Worm (Caenorhabditis elegans) whole organism, late embryonic: Measurements from ENCODE around the gene tam-1.

Experiments
- K02D7.2 ChIP-seq: sonication (generic microtip); optimal IDR thresholded peaks from 2 replicates; lab custom pipeline; 2017; ENCODE audit warnings: mild to moderate bottlenecking, missing genetic modification characterization, missing compliant biosample characterization
- ceh-14 ChIP-seq: sonication (generic microtip); optimal IDR thresholded peaks from 2 replicates; lab custom pipeline; 2016; ENCODE audit warnings: missing genotype, missing genetic modification characterization, missing compliant biosample characterization
- che-1 ChIP-seq: sonication (generic microtip); optimal IDR thresholded peaks from 2 replicates; lab custom pipeline; 2016; ENCODE audit warnings: mild to moderate bottlenecking, missing genetic modification characterization, missing compliant biosample characterization
- elt-2 ChIP-seq: sonication (generic microtip); optimal IDR thresholded peaks from 2 replicates; lab custom pipeline; 2016; ENCODE audit warnings: missing genetic modification reagents, missing genetic modification characterization, missing compliant biosample characterization
- ets-4 ChIP-seq: sonication (generic microtip); optimal IDR thresholded peaks from 2 replicates; lab custom pipeline; 2016; ENCODE audit warnings: missing genetic modification characterization, missing compliant biosample characterization
- eyg-1 ChIP-seq: sonication (generic microtip); optimal IDR thresholded peaks from 2 replicates; lab custom pipeline; 2016; ENCODE audit warnings: missing genotype, missing genetic modification characterization, missing compliant biosample characterization
- fkh-6 ChIP-seq: sonication (generic microtip); optimal IDR thresholded peaks from 2 replicates; lab custom pipeline; 2016; ENCODE audit warnings: missing genetic modification characterization, missing compliant biosample characterization
- lin-11 ChIP-seq: fragments of 200-800 bp; sonication (Bioruptor generic); optimal IDR thresholded peaks from 2 replicates; lab custom pipeline; 2018; ENCODE audit warnings: mild to moderate bottlenecking, missing genetic modification characterization, missing compliant biosample characterization
- mec-3 ChIP-seq: sonication (generic microtip); optimal IDR thresholded peaks from 2 replicates; lab custom pipeline; 2016; ENCODE audit warnings: borderline replicate concordance, missing genetic modification characterization, missing compliant biosample characterization
- nfya-1 ChIP-seq: sonication (generic microtip); optimal IDR thresholded peaks from 2 replicates; lab custom pipeline; 2017; ENCODE audit warnings: missing genetic modification characterization, mild to moderate bottlenecking, missing compliant biosample characterization, antibody characterized with exemption, moderate library complexity
- pag-3 ChIP-seq: sonication (generic microtip); optimal IDR thresholded peaks from 2 replicates; lab custom pipeline; 2016; ENCODE audit warnings: missing compliant biosample characterization, missing genetic modification characterization, borderline replicate concordance
- sox-2 ChIP-seq: fragments of 200-800 bp; sonication (Bioruptor generic); IDR thresholded peaks from 2 replicates; pipeline ENCODE4 v1.3.6; 2022; ENCODE audit warnings: missing genetic modification reagents, missing genetic modification characterization, missing compliant biosample characterization
- ttx-3 ChIP-seq: sonication (generic microtip); optimal IDR thresholded peaks from 2 replicates; lab custom pipeline; 2016; ENCODE audit warnings: missing genetic modification reagents, missing genetic modification characterization, missing compliant biosample characterization
- unc-86 ChIP-seq: sonication (generic microtip); optimal IDR thresholded peaks from 2 replicates; lab custom pipeline; 2016; ENCODE audit warnings: missing genetic modification characterization, missing compliant biosample characterization

DNA sequence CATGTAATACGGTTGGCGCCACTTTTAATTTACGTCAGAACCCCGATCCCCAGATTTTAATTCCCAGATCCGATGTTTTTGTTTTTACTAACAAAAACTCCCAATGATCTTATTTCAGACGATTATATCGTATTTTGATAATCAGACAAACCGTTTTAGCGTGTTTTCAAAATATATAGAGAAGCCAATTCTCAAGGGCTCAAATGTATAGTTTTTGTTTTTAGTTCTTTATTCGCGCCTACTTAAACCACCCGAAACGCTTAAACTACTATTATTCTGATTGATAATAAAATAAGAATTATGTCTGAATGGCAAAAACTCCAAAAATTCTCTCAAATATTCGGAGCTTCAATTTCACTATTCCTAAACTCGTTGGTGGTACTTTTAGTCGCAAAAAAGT, 6.4 kb downstream of the tam-1 start, which contains the start of gene str-208:
- TF ChIP-seq eyg-1 (no peak), che-1 (no peak), ttx-3 (tag; lab: Kevin White, UChicago) (no peak), pag-3 (no peak), fkh-6 (tag; lab: Kevin White, UChicago) (no peak), ets-4 (tag; lab: Kevin White, UChicago) (no peak), ceh-14 (no peak), mec-3 (no peak), unc-86 (tag; lab: Kevin White, UChicago) (no peak), elt-2 (tag; lab: Kevin White, UChicago) (no peak), K02D7.2 (tag; lab: Kevin White, UChicago) (no peak), nfya-1 (tag; lab: Kevin White, UChicago) (no peak), sox-2 (GFP tag; lab: Robert Waterston, UW) (no peak), lin-11 (tag; lab: Kevin White, UChicago) (no peak)
